Worm (Caenorhabditis elegans): Measurements from ENCODE around the gene F44A6.4.

Gene F44A6.4

ce11 chrX:10188493-10188895, 26.8 kb downstream of the F44A6.4 start:
- TF ChIP-seq cnd-1 (tag; optimal IDR thresholded peaks at IDR 0.05): peak; percentile 66
- TF ChIP-seq zip-8 (tag; optimal IDR thresholded peaks at IDR 0.05): no peak
- peak; percentile 8 for TF ChIP-seq flh-1 (GFP tag; optimal IDR thresholded peaks at IDR 0.05)
- no peak for TF ChIP-seq unc-62 (GFP tag; optimal IDR thresholded peaks at IDR 0.05)
- TF ChIP-seq unc-120 (tag; optimal IDR thresholded peaks at IDR 0.05; ENCODE audit: poor library complexity, severe bottlenecking): peak; percentile 87
- no peak for TF ChIP-seq nhr-12 (tag; optimal IDR thresholded peaks at IDR 0.05)
- peak; percentile 46 for TF ChIP-seq mep-1 (tag; optimal IDR thresholded peaks at IDR 0.05)
- no peak for TF ChIP-seq nhr-237 (tag; optimal IDR thresholded peaks at IDR 0.05)
- TF ChIP-seq bed-3 (GFP tag; optimal IDR thresholded peaks at IDR 0.05): no peak
- TF ChIP-seq hlh-1 (tag; optimal IDR thresholded peaks at IDR 0.05): peak; percentile 29
- peak; percentile 71 for TF ChIP-seq M03D4.4 (tag; optimal IDR thresholded peaks at IDR 0.05)
- TF ChIP-seq blmp-1 (tag; optimal IDR thresholded peaks at IDR 0.05): no peak
- TF ChIP-seq mab-5 (tag; optimal IDR thresholded peaks at IDR 0.05): no peak
- peak; percentile 35 for TF ChIP-seq ces-1 (GFP tag; optimal IDR thresholded peaks at IDR 0.05)
- TF ChIP-seq mls-2 (tag; optimal IDR thresholded peaks at IDR 0.05): peak; percentile 82
- TF ChIP-seq nhr-76 (tag; optimal IDR thresholded peaks at IDR 0.05): no peak
- peak; percentile 50 for TF ChIP-seq drap-1 (GFP tag; optimal IDR thresholded peaks at IDR 0.05)
- no peak for TF ChIP-seq snpc-4 (tag; optimal IDR thresholded peaks at IDR 0.05)
- TF ChIP-seq ham-2 (GFP tag; optimal IDR thresholded peaks at IDR 0.05): peak; percentile 43
- TF ChIP-seq unc-39 (tag; optimal IDR thresholded peaks at IDR 0.05): peak; percentile 48
- no peak for TF ChIP-seq tbx-8 (GFP tag; optimal IDR thresholded peaks at IDR 0.05)
- peak; percentile 64 for TF ChIP-seq sptf-1 (tag; optimal IDR thresholded peaks at IDR 0.05)
- TF ChIP-seq lin-32 (GFP tag; optimal IDR thresholded peaks at IDR 0.05): no peak
- peak; percentile 67 for TF ChIP-seq nhr-2 (tag; optimal IDR thresholded peaks at IDR 0.05)
- no peak for TF ChIP-seq ceh-39 (tag; optimal IDR thresholded peaks at IDR 0.05)
- no peak for TF ChIP-seq elt-3 (tag; optimal IDR thresholded peaks at IDR 0.05)
- peak; percentile 49 for TF ChIP-seq ceh-83 (GFP tag; optimal IDR thresholded peaks at IDR 0.05)
- no peak for TF ChIP-seq lsy-2 (tag; optimal IDR thresholded peaks at IDR 0.05)
- TF ChIP-seq lin-13 (tag; optimal IDR thresholded peaks at IDR 0.05): no peak
- TF ChIP-seq pha-4 (tag; optimal IDR thresholded peaks at IDR 0.05): no peak
- TF ChIP-seq sem-2 (GFP tag; optimal IDR thresholded peaks at IDR 0.05): no peak
- TF ChIP-seq ceh-43 (GFP tag; optimal IDR thresholded peaks at IDR 0.05): no peak
- TF ChIP-seq nhr-28 (tag; optimal IDR thresholded peaks at IDR 0.05): no peak
- no peak for TF ChIP-seq elt-1 (tag; optimal IDR thresholded peaks at IDR 0.05; ENCODE audit: borderline replicate concordance, insufficient read depth)
- peak; percentile 63 for TF ChIP-seq ztf-11 (tag; optimal IDR thresholded peaks at IDR 0.05)

DNA sequence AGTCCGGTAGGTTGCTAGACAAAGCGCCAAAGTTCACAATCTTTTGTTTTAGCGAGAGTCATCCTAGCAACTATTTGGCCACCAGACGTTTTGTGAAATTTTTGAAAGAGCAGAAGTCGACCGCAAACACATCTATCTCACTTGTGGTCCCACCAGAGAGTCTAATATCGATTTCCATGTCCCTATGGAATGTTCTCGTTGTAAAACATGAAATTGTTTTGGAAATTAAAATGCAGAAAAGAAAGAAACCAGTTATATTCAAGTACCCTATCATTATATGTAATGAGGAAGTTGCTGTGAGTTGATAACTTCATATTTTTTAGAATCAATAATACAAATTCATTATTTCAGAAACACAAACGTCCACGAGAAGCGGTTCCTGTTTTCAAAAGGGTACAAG, 30.6 kb downstream of the F44A6.4 start:
- no peak for TF ChIP-seq snpc-4 (tag; optimal IDR thresholded peaks at IDR 0.05)
- no peak for TF ChIP-seq ceh-39 (tag; optimal IDR thresholded peaks at IDR 0.05)
- no peak for TF ChIP-seq unc-39 (tag; optimal IDR thresholded peaks at IDR 0.05)
- TF ChIP-seq flh-1 (GFP tag; optimal IDR thresholded peaks at IDR 0.05): no peak
- TF ChIP-seq nhr-12 (tag; optimal IDR thresholded peaks at IDR 0.05): no peak
- TF ChIP-seq elt-3 (tag; optimal IDR thresholded peaks at IDR 0.05): no peak
- no peak for TF ChIP-seq bed-3 (GFP tag; optimal IDR thresholded peaks at IDR 0.05)
- no peak for TF ChIP-seq nhr-28 (tag; optimal IDR thresholded peaks at IDR 0.05)
- no peak for TF ChIP-seq mep-1 (tag; optimal IDR thresholded peaks at IDR 0.05)
- TF ChIP-seq sptf-1 (tag; optimal IDR thresholded peaks at IDR 0.05): no peak
- TF ChIP-seq nhr-76 (tag; optimal IDR thresholded peaks at IDR 0.05): no peak
- TF ChIP-seq lsy-2 (tag; optimal IDR thresholded peaks at IDR 0.05): no peak
- TF ChIP-seq unc-62 (GFP tag; optimal IDR thresholded peaks at IDR 0.05): no peak
- TF ChIP-seq M03D4.4 (tag; optimal IDR thresholded peaks at IDR 0.05): no peak
- no peak for TF ChIP-seq drap-1 (GFP tag; optimal IDR thresholded peaks at IDR 0.05)
- TF ChIP-seq nhr-237 (tag; optimal IDR thresholded peaks at IDR 0.05): no peak
- TF ChIP-seq mls-2 (tag; optimal IDR thresholded peaks at IDR 0.05): no peak
- TF ChIP-seq elt-1 (tag; optimal IDR thresholded peaks at IDR 0.05; ENCODE audit: borderline replicate concordance, insufficient read depth): no peak
- no peak for TF ChIP-seq lin-32 (GFP tag; optimal IDR thresholded peaks at IDR 0.05)
- TF ChIP-seq nhr-2 (tag; optimal IDR thresholded peaks at IDR 0.05): no peak

DNA sequence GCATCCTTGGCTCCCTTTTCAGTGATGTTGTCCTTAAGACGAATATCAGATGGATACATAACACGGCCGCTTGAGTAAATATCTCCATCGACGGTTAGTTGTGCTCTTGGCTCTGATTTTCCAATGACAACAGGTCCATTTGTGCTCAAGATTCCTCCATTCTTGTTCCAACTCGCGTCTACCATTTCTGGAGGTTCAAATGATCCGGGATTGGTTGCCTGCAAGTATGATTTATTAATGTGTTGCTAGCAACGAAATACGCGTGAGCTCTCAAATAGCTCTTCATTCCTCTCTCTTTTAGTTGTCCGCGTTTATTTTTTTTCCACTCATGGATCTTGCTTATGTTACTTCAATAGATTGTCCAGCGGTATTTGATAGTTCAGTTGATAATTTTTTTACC, 31.6 kb downstream of the F44A6.4 start, which contains the start of gene arrd-28:
Gene arrd-28 (plus strand): TSS at position 301 of the 400 bp plus-strand sequence.
- TF ChIP-seq M03D4.4 (tag; optimal IDR thresholded peaks at IDR 0.05) (no peak), mep-1 (tag; optimal IDR thresholded peaks at IDR 0.05) (no peak)

Data from whole organism, mixed stage, embryonic.